Fruit fly (Drosophila melanogaster) whole organism, prepupa: ENCODE results near the gene CG6845.

Experiments
- CG10631 ChIP-seq: fragments of 200-800 bp; sonication (Bioruptor generic); optimal IDR thresholded peaks from 2 replicates; lab custom pipeline; 2016; ENCODE audit warnings: missing biosample characterization, missing genetic modification characterization
- CG11294 ChIP-seq: fragments of 200-800 bp; sonication (Bioruptor generic); IDR thresholded peaks from 2 replicates; pipeline ENCODE4 v1.3.6; 2022; ENCODE audit warnings: missing biosample characterization, missing genetic modification characterization
- CG11902 ChIP-seq: fragments of 200-800 bp; sonication (Bioruptor generic); optimal IDR thresholded peaks from 3 replicates; lab custom pipeline; 2016; ENCODE audit warnings: missing biosample characterization, missing genetic modification characterization
- CG32006 ChIP-seq: fragments of 200-800 bp; sonication (Bioruptor generic); optimal IDR thresholded peaks from 3 replicates; lab custom pipeline; 2017; ENCODE audit warnings: missing biosample characterization, mild to moderate bottlenecking, missing genetic modification characterization
- Ets96B ChIP-seq: fragments of 200-800 bp; optimal IDR thresholded peaks from 2 replicates; lab custom pipeline; 2019; ENCODE audit warnings: missing biosample characterization, mild to moderate bottlenecking, missing genetic modification characterization, moderate library complexity
- Met ChIP-seq: fragments of 200-800 bp; sonication (Bioruptor generic); optimal IDR thresholded peaks from 3 replicates; lab custom pipeline; 2016; ENCODE audit warnings: missing biosample characterization, missing genetic modification characterization
- spab ChIP-seq: fragments of 200-800 bp; sonication (Bioruptor generic); optimal IDR thresholded peaks from 2 replicates; lab custom pipeline; 2017; ENCODE audit warnings: missing biosample characterization, mild to moderate bottlenecking, missing genetic modification characterization, missing genetic modification reagents
- topi ChIP-seq: fragments of 200-800 bp; sonication (Bioruptor generic); optimal IDR thresholded peaks from 3 replicates; lab custom pipeline; 2016; ENCODE audit warnings: missing biosample characterization, missing genetic modification characterization

- no peak for TF ChIP-seq CG32006 (GFP tag; lab: Kevin White, UChicago)
- TF ChIP-seq spab (GFP tag; lab: Kevin White, UChicago), result peak; percentile 18
- peak; percentile 11 for TF ChIP-seq topi (GFP tag; lab: Kevin White, UChicago)
- peak; percentile 14 for TF ChIP-seq Ets96B (tag; lab: Kevin White, UChicago)
- TF ChIP-seq CG11902 (GFP tag; lab: Kevin White, UChicago), result no peak
- TF ChIP-seq Met (GFP tag; lab: Kevin White, UChicago), result no peak
- no peak for TF ChIP-seq CG10631
- no peak for TF ChIP-seq CG11294 (GFP tag; lab: Robert Waterston, UW)
These were observed 14.9 kb upstream of the CG6845 start for dm6 chr3L:131151-131997.
